Fruit fly (Drosophila melanogaster) whole organism, embryonic: ENCODE results near the gene me31B.
A peak's percentile ranks its signal among the peaks of the same experiment; 100 is the strongest.

ENCODE experiments used
- Ada2b ChIP-seq: fragments of 200-800 bp; sonication (Bioruptor generic); IDR thresholded peaks from 2 replicates; pipeline ENCODE4 v1.3.6; 2022; ENCODE audit warnings: missing biosample characterization, missing genetic modification characterization
- Atf-2 ChIP-seq: fragments of 200-800 bp; sonication (Bioruptor generic); optimal IDR thresholded peaks from 2 replicates; lab custom pipeline; 2016; ENCODE audit warnings: missing biosample characterization, missing genetic modification characterization
- Bteb2 ChIP-seq: fragments of 200-800 bp; sonication (Bioruptor generic); optimal IDR thresholded peaks from 2 replicates; lab custom pipeline; 2016; ENCODE audit warnings: missing biosample characterization, missing genetic modification characterization
- CG10979 ChIP-seq: fragments of 200-800 bp; sonication (Bioruptor generic); optimal IDR thresholded peaks from 2 replicates; lab custom pipeline; 2018; ENCODE audit warnings: missing biosample characterization, mild to moderate bottlenecking, missing genetic modification characterization, moderate library complexity
- CG11695 ChIP-seq: fragments of 200-800 bp; sonication (Bioruptor generic); IDR thresholded peaks from 3 replicates; pipeline ENCODE4 v1.3.6; 2022; ENCODE audit warnings: missing biosample characterization, missing genetic modification characterization
- CG12236 ChIP-seq: fragments of 200-800 bp; sonication (Bioruptor generic); optimal IDR thresholded peaks from 2 replicates; lab custom pipeline; 2016; ENCODE audit warnings: missing biosample characterization, missing genetic modification characterization
- CG12942 ChIP-seq: fragments of 200-800 bp; sonication (Bioruptor generic); optimal IDR thresholded peaks from 3 replicates; lab custom pipeline; 2016; ENCODE audit warnings: missing biosample characterization, missing genetic modification characterization
- CG13287 ChIP-seq: fragments of 200-800 bp; sonication (Bioruptor generic); IDR thresholded peaks from 2 replicates; pipeline ENCODE4 v1.3.6; 2022; ENCODE audit warnings: missing biosample characterization, missing genetic modification characterization; ENCODE audit not compliant: partially characterized antibody
- CG17359 ChIP-seq: fragments of 200-800 bp; sonication (Bioruptor generic); optimal IDR thresholded peaks from 3 replicates; lab custom pipeline; 2018; ENCODE audit warnings: missing biosample characterization, mild to moderate bottlenecking, missing genetic modification characterization, moderate library complexity
- CG18619 ChIP-seq: fragments of 200-800 bp; sonication (Bioruptor generic); optimal IDR thresholded peaks from 3 replicates; lab custom pipeline; 2017; ENCODE audit warnings: missing biosample characterization, mild to moderate bottlenecking, missing genetic modification characterization
- CG2120 ChIP-seq: fragments of 200-800 bp; sonication (Bioruptor generic); optimal IDR thresholded peaks from 3 replicates; lab custom pipeline; 2016; ENCODE audit warnings: missing biosample characterization, missing genetic modification characterization
- CG2889 ChIP-seq: fragments of 200-800 bp; sonication (Bioruptor generic); IDR thresholded peaks from 3 replicates; pipeline ENCODE4 v1.3.6; 2022; ENCODE audit warnings: missing biosample characterization, missing genetic modification characterization
- CG4404 ChIP-seq: fragments of 200-800 bp; sonication (Bioruptor generic); IDR thresholded peaks from 2 replicates; pipeline ENCODE4 v1.3.6; 2022; ENCODE audit warnings: missing biosample characterization, missing genetic modification characterization
- CG6654 ChIP-seq: fragments of 200-800 bp; sonication (Bioruptor generic); optimal IDR thresholded peaks from 2 replicates; lab custom pipeline; 2017; ENCODE audit warnings: missing biosample characterization, mild to moderate bottlenecking, missing genetic modification characterization
- CG6791 ChIP-seq: fragments of 200-800 bp; sonication (Bioruptor generic); IDR thresholded peaks from 3 replicates; pipeline ENCODE4 v1.3.6; 2022; ENCODE audit warnings: missing biosample characterization, missing genetic modification characterization; ENCODE audit not compliant: partially characterized antibody
- Chrac-16 ChIP-seq: fragments of 200-800 bp; sonication (Bioruptor generic); optimal IDR thresholded peaks from 3 replicates; lab custom pipeline; 2016; ENCODE audit warnings: missing biosample characterization, missing genetic modification characterization
- CoRest ChIP-seq: fragments of 200-800 bp; sonication (Bioruptor generic); optimal IDR thresholded peaks from 3 replicates; lab custom pipeline; 2018; ENCODE audit warnings: missing biosample characterization, mild to moderate bottlenecking, missing genetic modification characterization, moderate library complexity
- Eip74EF ChIP-seq, 2 experiments: fragments of 200-800 bp in 1 of 2; fragments of >200 bp in 1 of 2; sonication (Bioruptor generic) in 1 of 2; optimal IDR thresholded peaks; 2 replicates each; lab custom pipeline; 2017 to 2019; ENCODE audit warnings: missing biosample characterization in 2 of 2, missing genetic modification characterization in 2 of 2, mild to moderate bottlenecking in 1 of 2, moderate library complexity in 1 of 2
- Elba2 ChIP-seq: fragments of 200-800 bp; sonication (Bioruptor generic); optimal IDR thresholded peaks from 3 replicates; lab custom pipeline; 2016; ENCODE audit warnings: missing biosample characterization, missing genetic modification characterization
- Hr3 ChIP-seq: fragments of 200-800 bp; sonication (Bioruptor generic); optimal IDR thresholded peaks from 3 replicates; lab custom pipeline; 2016; ENCODE audit warnings: missing biosample characterization, missing genetic modification characterization
- Lhr ChIP-seq: fragments of 200-800 bp; sonication (Bioruptor generic); optimal IDR thresholded peaks from 3 replicates; lab custom pipeline; 2017; ENCODE audit warnings: mild to moderate bottlenecking, missing biosample characterization, missing genetic modification reagents, missing genetic modification characterization
- MESR4 ChIP-seq: fragments of 200-800 bp; sonication (Bioruptor generic); optimal IDR thresholded peaks from 2 replicates; lab custom pipeline; 2018; ENCODE audit warnings: missing biosample characterization, mild to moderate bottlenecking, missing genetic modification characterization, moderate library complexity
- Mad ChIP-seq: fragments of 200-800 bp; sonication (Bioruptor generic); optimal IDR thresholded peaks from 2 replicates; lab custom pipeline; 2016; ENCODE audit warnings: missing biosample characterization, missing genetic modification characterization
- NFAT ChIP-seq: fragments of 200-800 bp; sonication (Bioruptor generic); IDR thresholded peaks from 2 replicates; pipeline ENCODE4 v1.3.6; 2022; ENCODE audit warnings: missing biosample characterization, missing genetic modification characterization
- Oli ChIP-seq: fragments of 200-800 bp; sonication (Bioruptor generic); optimal IDR thresholded peaks from 2 replicates; lab custom pipeline; 2018; ENCODE audit warnings: missing biosample characterization, mild to moderate bottlenecking, missing genetic modification characterization, moderate library complexity
- Trl ChIP-seq, 3 experiments: fragments of >200 bp in 2 of 3; fragments of 200-800 bp in 1 of 3; sonication (Bioruptor generic) in 1 of 3; optimal IDR thresholded peaks; 2 replicates in 1 of 3; 3 replicates in 2 of 3; lab custom pipeline; 2016 to 2017; ENCODE audit warnings: missing biosample characterization in 1 of 3, missing genetic modification characterization in 1 of 3
- Vsx1 ChIP-seq: fragments of 200-800 bp; sonication (Bioruptor generic); optimal IDR thresholded peaks from 2 replicates; lab custom pipeline; 2017; ENCODE audit warnings: missing biosample characterization, mild to moderate bottlenecking, missing genetic modification characterization, missing genetic modification reagents
- ab ChIP-seq: fragments of 200-800 bp; sonication (Bioruptor generic); optimal IDR thresholded peaks from 2 replicates; lab custom pipeline; 2016; ENCODE audit warnings: missing biosample characterization, missing genetic modification characterization
- amos ChIP-seq: fragments of 200-800 bp; sonication (Bioruptor generic); IDR thresholded peaks from 2 replicates; pipeline ENCODE4 v1.3.6; 2022; ENCODE audit warnings: missing biosample characterization, missing genetic modification characterization; ENCODE audit not compliant: partially characterized antibody
- bab2 ChIP-seq: fragments of 200-800 bp; sonication (Bioruptor generic); optimal IDR thresholded peaks from 2 replicates; lab custom pipeline; 2016; ENCODE audit warnings: missing biosample characterization, missing genetic modification characterization
- crol ChIP-seq: fragments of 200-800 bp; sonication (Bioruptor generic); IDR thresholded peaks from 2 replicates; pipeline ENCODE4 v1.3.6; 2022; ENCODE audit warnings: missing biosample characterization, missing genetic modification characterization
- cwo ChIP-seq: fragments of 200-800 bp; sonication (Bioruptor generic); optimal IDR thresholded peaks from 3 replicates; lab custom pipeline; 2017; ENCODE audit warnings: missing biosample characterization, missing genetic modification characterization, mild to moderate bottlenecking, moderate library complexity, missing genetic modification reagents
- esg ChIP-seq: fragments of 200-800 bp; sonication (Bioruptor generic); conservative IDR thresholded peaks from 2 replicates; pipeline ENCODE4 v1.3.6; 2022; ENCODE audit warnings: missing biosample characterization, missing genetic modification characterization
- fd96Cb ChIP-seq: fragments of 200-800 bp; sonication (Bioruptor generic); optimal IDR thresholded peaks from 2 replicates; lab custom pipeline; 2018; ENCODE audit warnings: missing biosample characterization, mild to moderate bottlenecking, missing genetic modification characterization, moderate library complexity
- fru ChIP-seq: fragments of >200 bp; optimal IDR thresholded peaks from 2 replicates; lab custom pipeline; 2017
- gsb ChIP-seq: fragments of 200-800 bp; sonication (Bioruptor generic); IDR thresholded peaks from 2 replicates; pipeline ENCODE4 v1.3.6; 2022; ENCODE audit warnings: missing biosample characterization, missing genetic modification characterization
- hb ChIP-seq: fragments of 200-800 bp; sonication (Bioruptor generic); IDR thresholded peaks from 3 replicates; pipeline ENCODE4 v1.3.6; 2022; ENCODE audit warnings: missing biosample characterization, missing genetic modification characterization; ENCODE audit not compliant: partially characterized antibody
- insv ChIP-seq, 2 experiments: fragments of 200-800 bp; sonication (Bioruptor generic); optimal IDR thresholded peaks; 3 replicates each; lab custom pipeline; 2016 to 2018; ENCODE audit warnings: missing biosample characterization in 2 of 2, missing genetic modification characterization in 2 of 2
- jing ChIP-seq: fragments of 200-800 bp; sonication (Bioruptor generic); optimal IDR thresholded peaks from 2 replicates; lab custom pipeline; 2018; ENCODE audit warnings: missing biosample characterization, mild to moderate bottlenecking, missing genetic modification characterization
- knrl ChIP-seq: fragments of 200-800 bp; sonication (Bioruptor generic); IDR thresholded peaks from 3 replicates; pipeline ENCODE4 v1.3.6; 2022; ENCODE audit warnings: missing biosample characterization, missing genetic modification characterization; ENCODE audit not compliant: partially characterized antibody
- mld ChIP-seq: fragments of 200-800 bp; sonication (Bioruptor generic); IDR thresholded peaks from 3 replicates; pipeline ENCODE4 v1.3.6; 2022; ENCODE audit warnings: missing biosample characterization, missing genetic modification characterization; ENCODE audit not compliant: partially characterized antibody
- odd ChIP-seq: fragments of 200-800 bp; sonication (Bioruptor generic); optimal IDR thresholded peaks from 2 replicates; lab custom pipeline; 2017; ENCODE audit warnings: missing biosample characterization, mild to moderate bottlenecking, missing genetic modification characterization
- org-1 ChIP-seq: fragments of 200-800 bp; sonication (Bioruptor generic); optimal IDR thresholded peaks from 2 replicates; lab custom pipeline; 2017; ENCODE audit warnings: missing biosample characterization, missing genetic modification characterization
- salm ChIP-seq: fragments of 200-800 bp; sonication (Bioruptor generic); optimal IDR thresholded peaks from 2 replicates; lab custom pipeline; 2018; ENCODE audit warnings: missing biosample characterization, mild to moderate bottlenecking, missing genetic modification characterization
- slbo ChIP-seq: fragments of 200-800 bp; sonication (Bioruptor generic); IDR thresholded peaks from 2 replicates; pipeline ENCODE4 v1.3.6; 2022; ENCODE audit warnings: missing biosample characterization, missing genetic modification characterization
- sna ChIP-seq: fragments of 200-800 bp; sonication (Bioruptor generic); IDR thresholded peaks from 2 replicates; pipeline ENCODE4 v1.3.6; 2022; ENCODE audit warnings: missing biosample characterization, missing genetic modification characterization; ENCODE audit not compliant: partially characterized antibody
- sob ChIP-seq: fragments of 200-800 bp; sonication (Bioruptor generic); IDR thresholded peaks from 2 replicates; pipeline ENCODE4 v1.3.6; 2022; ENCODE audit warnings: missing biosample characterization, missing genetic modification characterization
- sr ChIP-seq: fragments of 200-800 bp; sonication (Bioruptor generic); IDR thresholded peaks from 3 replicates; pipeline ENCODE4 v1.3.6; 2022; ENCODE audit warnings: missing biosample characterization, missing genetic modification characterization
- wdn ChIP-seq: fragments of 200-800 bp; sonication (Bioruptor generic); IDR thresholded peaks from 2 replicates; pipeline ENCODE4 v1.3.6; 2022; ENCODE audit warnings: missing biosample characterization, missing genetic modification characterization
- zfh2 ChIP-seq: fragments of 200-800 bp; sonication (Bioruptor generic); optimal IDR thresholded peaks from 2 replicates; lab custom pipeline; 2016; ENCODE audit warnings: missing biosample characterization, missing genetic modification characterization

me31B gene

dm6 chr2L:10200847-10201246, 38.3 kb upstream of the me31B start, which contains the start of the genes Ripalpha and RpL7 (continued):
- TF ChIP-seq mld, result peak; percentile 74; the same call in 2 of the 3 replicates
- peak; percentile 99 for TF ChIP-seq NFAT (GFP tag; lab: Robert Waterston, UW)
- TF ChIP-seq Mad (GFP tag; lab: Kevin White, UChicago), result peak; percentile 99
- peak; percentile 97 for TF ChIP-seq CG12942 (GFP tag; lab: Kevin White, UChicago)
- peak; percentile 92 for TF ChIP-seq ab
- TF ChIP-seq zfh2 (GFP tag; lab: Kevin White, UChicago), result peak; percentile 98
- peak in 1 of 2 experiments; percentile 87 for TF ChIP-seq insv (GFP tag; optimal IDR thresholded peaks at IDR 0.05; lab: Kevin White, UChicago)
- TF ChIP-seq jing (GFP tag; lab: Kevin White, UChicago), result peak; percentile 88
- peak; percentile 80 for TF ChIP-seq Elba2 (GFP tag; lab: Kevin White, UChicago)
- TF ChIP-seq Eip74EF (GFP tag; optimal IDR thresholded peaks at IDR 0.05; lab: Kevin White, UChicago), result peak in 1 of 2 experiments; percentile 83
- peak; percentile 86 for TF ChIP-seq Ada2b (GFP tag; lab: Robert Waterston, UW)
- peak; percentile 90 for TF ChIP-seq CG6654 (GFP tag; lab: Kevin White, UChicago)
- peak; percentile 96 for TF ChIP-seq slbo (GFP tag; lab: Robert Waterston, UW)
- peak; percentile 96 for TF ChIP-seq CG2120 (GFP tag; lab: Kevin White, UChicago)
- TF ChIP-seq crol, result no peak; the same call in 1 of the 2 replicates
- peak; percentile 98 for TF ChIP-seq sr (GFP tag; lab: Robert Waterston, UW)
- TF ChIP-seq CG13287 (GFP tag; lab: Robert Waterston, UW), result peak; percentile 93
- TF ChIP-seq Lhr (GFP tag; lab: Kevin White, UChicago), result peak; percentile 98
- peak; percentile 100 for TF ChIP-seq MESR4 (GFP tag; lab: Kevin White, UChicago)
- TF ChIP-seq gsb (GFP tag; lab: Robert Waterston, UW), result peak; percentile 88
- no peak for TF ChIP-seq fru (lab: Kevin White, UChicago)
- TF ChIP-seq knrl (GFP tag; lab: Robert Waterston, UW), result peak; percentile 94
- TF ChIP-seq cwo (GFP tag; lab: Kevin White, UChicago), result peak; percentile 93
- TF ChIP-seq hb, result peak; percentile 70
- peak; percentile 75 for TF ChIP-seq sna (GFP tag; lab: Robert Waterston, UW)
- peak; percentile 99 for TF ChIP-seq sob (GFP tag; lab: Robert Waterston, UW)
- peak; percentile 92 for TF ChIP-seq salm (tag; lab: Kevin White, UChicago)
- peak; percentile 99 for TF ChIP-seq CG18619 (GFP tag; lab: Kevin White, UChicago)
- peak; percentile 97 for TF ChIP-seq Bteb2 (GFP tag; lab: Kevin White, UChicago)
- TF ChIP-seq CG11695 (GFP tag; lab: Robert Waterston, UW), result peak; percentile 90
- peak; percentile 97 for TF ChIP-seq wdn
- TF ChIP-seq fd96Cb (tag; lab: Kevin White, UChicago), result peak; percentile 78
- TF ChIP-seq esg (GFP tag; lab: Robert Waterston, UW), result peak; percentile 63
- peak; percentile 98 for TF ChIP-seq amos
- TF ChIP-seq CG4404, result peak; percentile 85
- peak; percentile 95 for TF ChIP-seq CG6791 (GFP tag; lab: Robert Waterston, UW)
- TF ChIP-seq Chrac-16 (GFP tag; lab: Kevin White, UChicago), result peak; percentile 94
- TF ChIP-seq Atf-2 (GFP tag; lab: Kevin White, UChicago), result peak; percentile 95
- peak; percentile 98 for TF ChIP-seq odd (GFP tag; lab: Kevin White, UChicago)
- peak; percentile 97 for TF ChIP-seq bab2
- peak; percentile 98 for TF ChIP-seq CG12236
- peak; percentile 97 for TF ChIP-seq org-1 (GFP tag; lab: Kevin White, UChicago)
- peak; percentile 93 for TF ChIP-seq Hr3 (GFP tag; lab: Kevin White, UChicago)
- TF ChIP-seq Vsx1 (GFP tag; lab: Kevin White, UChicago), result peak; percentile 98
- TF ChIP-seq Trl (optimal IDR thresholded peaks at IDR 0.05; lab: Kevin White, UChicago), result no peak
- TF ChIP-seq Trl (GFP tag; optimal IDR thresholded peaks at IDR 0.05; lab: Kevin White, UChicago), result peak; percentile 99
- peak; percentile 89 for TF ChIP-seq Oli
- peak; percentile 86 for TF ChIP-seq CG10979 (tag; lab: Kevin White, UChicago)
- peak; percentile 92 for TF ChIP-seq CoRest (tag; lab: Kevin White, UChicago)
- TF ChIP-seq CG2889 (GFP tag; lab: Robert Waterston, UW), result peak; percentile 87
- peak; percentile 96 for TF ChIP-seq CG17359 (tag; lab: Kevin White, UChicago)
